Fruit fly (Drosophila melanogaster): ENCODE results near the gene colt.

The colt gene

DNA sequence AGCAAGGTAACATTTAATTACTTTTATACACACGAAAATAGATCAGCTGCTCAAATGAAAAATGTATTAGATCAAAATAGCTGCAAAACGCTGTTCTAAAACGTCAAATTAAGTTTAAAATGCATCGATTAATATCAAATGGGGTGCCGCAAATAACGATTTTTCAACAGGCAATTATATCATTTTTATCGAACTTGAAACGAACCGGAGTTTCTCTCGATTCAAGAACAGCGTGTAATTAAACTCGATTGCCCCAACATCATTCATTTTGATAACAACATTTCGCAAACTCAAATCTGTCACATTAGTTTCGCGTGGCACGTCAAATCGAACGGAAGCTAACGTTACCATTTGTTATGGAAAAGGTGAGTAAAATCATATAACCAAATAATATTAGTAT, 44.5 kb downstream of the colt start, which contains the start of gene CG31689:
Gene CG31689 (plus strand): TSS at position 301 of the 400 bp plus-strand sequence.
- TF ChIP-seq CTCF (optimal IDR thresholded peaks at IDR 0.05) (no peak), CG8478 (optimal IDR thresholded peaks at IDR 0.05) (no peak)

DNA sequence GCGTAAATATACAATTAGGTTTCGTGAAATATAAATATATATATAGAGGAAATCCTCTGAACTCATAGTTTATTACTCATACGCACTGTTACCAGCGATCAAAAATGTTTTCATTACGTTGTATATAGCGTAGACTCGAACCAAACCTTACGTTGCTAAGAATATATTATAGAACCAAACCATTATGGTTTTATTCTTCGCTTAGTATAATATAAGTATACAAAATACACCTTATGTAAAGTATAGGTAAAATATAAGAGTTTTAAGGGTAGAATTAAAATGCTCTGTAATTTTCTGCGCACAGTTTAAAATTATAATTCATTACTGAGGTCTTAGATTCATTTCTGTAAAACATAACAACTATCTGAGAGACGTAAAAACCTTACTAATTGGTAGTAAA, 45.4 kb downstream of the colt start:
- TF ChIP-seq CTCF (optimal IDR thresholded peaks at IDR 0.05) (peak in 1 of 2 experiments; percentile 22), CG8478 (optimal IDR thresholded peaks at IDR 0.05) (no peak)

DNA sequence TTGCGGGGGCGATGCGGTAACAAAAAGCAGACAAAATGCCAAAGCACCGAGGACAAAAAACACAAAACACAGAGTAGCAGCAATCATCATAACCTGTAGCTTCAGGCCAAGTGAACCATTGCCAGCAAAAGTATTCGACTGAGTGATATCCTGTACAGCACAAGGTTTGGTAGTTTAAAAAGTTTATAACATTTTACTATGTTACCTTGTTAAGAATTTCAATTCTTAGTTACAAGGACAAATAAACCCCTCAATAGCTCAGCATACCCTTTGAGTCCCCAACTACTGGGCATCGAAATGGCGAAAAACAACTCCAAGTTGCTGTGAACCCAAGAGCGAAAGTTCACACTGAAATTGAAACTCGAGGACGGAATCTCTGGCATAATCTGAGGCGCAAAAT, 46.8 kb downstream of the colt start:
- TF ChIP-seq CTCF (optimal IDR thresholded peaks at IDR 0.05) = no peak

DNA sequence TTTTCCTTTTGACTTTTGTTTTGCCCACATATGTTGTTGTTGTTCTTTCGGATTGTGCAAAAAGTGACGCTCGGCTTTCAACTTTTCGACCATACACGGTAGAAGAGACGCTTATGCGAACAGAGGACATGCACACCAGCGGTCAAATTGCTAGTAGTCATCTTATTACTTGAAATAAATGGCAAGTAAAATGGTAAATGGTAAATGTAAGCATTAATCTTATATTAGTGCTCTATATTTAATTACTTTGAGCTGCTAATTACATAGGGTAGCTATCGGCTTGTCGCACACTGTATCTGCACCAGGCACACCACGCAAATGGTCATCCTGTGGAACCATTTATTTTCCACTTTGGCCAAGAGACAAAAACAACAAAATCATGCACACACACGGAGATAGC, 48.6 kb downstream of the colt start:
- no peak for TF ChIP-seq CG8478 (optimal IDR thresholded peaks at IDR 0.05)
- TF ChIP-seq CTCF (optimal IDR thresholded peaks at IDR 0.05) = no peak

DNA sequence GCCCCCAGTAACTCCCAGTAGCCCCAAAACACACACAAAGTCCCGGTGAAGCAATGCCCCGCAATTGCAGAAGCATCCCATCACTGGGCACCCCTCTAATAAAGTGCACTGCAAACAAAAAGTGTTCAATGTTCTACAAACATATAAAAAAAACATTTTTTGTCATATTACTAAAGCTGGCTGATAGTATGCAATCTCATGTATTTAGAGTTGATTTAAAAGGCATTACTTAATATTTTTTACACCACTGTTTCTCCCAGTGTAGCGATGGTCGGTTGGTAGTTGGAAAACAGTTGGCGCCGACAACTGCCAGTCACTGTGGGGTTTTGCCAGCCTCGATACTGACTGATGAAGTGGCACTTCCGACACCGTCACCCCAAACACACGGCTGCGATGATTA, 49.5 kb downstream of the colt start:
- TF ChIP-seq CTCF (optimal IDR thresholded peaks at IDR 0.05) (no peak), CG8478 (optimal IDR thresholded peaks at IDR 0.05) (no peak)

Measured in S2 (cell line).